Worm (Caenorhabditis elegans) whole organism, L1 larva: ENCODE results near the gene C54F6.12.

Experiments
- ama-1 ChIP-seq: fragments of 150-350 bp; optimal IDR thresholded peaks from 2 replicates; lab custom pipeline; 2014
- ceh-82 ChIP-seq, 3 experiments: fragments of 150-350 bp in 1 of 3; sonication (generic microtip) in 2 of 3; optimal IDR thresholded peaks; 2 replicates each; lab custom pipeline; 2014 to 2017; ENCODE audit warnings: missing biosample characterization in 3 of 3, missing genetic modification characterization in 3 of 3
- efl-3 ChIP-seq: fragments of 200-800 bp; sonication (Bioruptor generic); optimal IDR thresholded peaks from 2 replicates; lab custom pipeline; 2018; ENCODE audit warnings: mild to moderate bottlenecking, missing genetic modification characterization, missing compliant biosample characterization
- nhr-237 ChIP-seq: fragments of 150-350 bp; optimal IDR thresholded peaks from 2 replicates; lab custom pipeline; 2014; ENCODE audit warnings: missing biosample characterization, missing genetic modification characterization
- rnt-1 ChIP-seq: sonication (generic microtip); optimal IDR thresholded peaks from 2 replicates; lab custom pipeline; 2016; ENCODE audit warnings: mild to moderate bottlenecking, missing genetic modification characterization, moderate library complexity, missing compliant biosample characterization
- sox-4 ChIP-seq: sonication (generic microtip); optimal IDR thresholded peaks from 2 replicates; lab custom pipeline; 2016; ENCODE audit warnings: missing genetic modification characterization, missing compliant biosample characterization

ce11 chrV:7520077-7520476 lies 17.8 kb downstream of the C54F6.12 start, which contains the start of gene srb-19:
- no peak for TF ChIP-seq ama-1
- TF ChIP-seq sox-4: no peak
- no peak for TF ChIP-seq efl-3
- TF ChIP-seq ceh-82 (tag; optimal IDR thresholded peaks at IDR 0.05; lab: Kevin White, UChicago): no peak
- no peak for TF ChIP-seq rnt-1
- no peak for TF ChIP-seq nhr-237 (tag; lab: Kevin White, UChicago)
